Fruit fly (Drosophila melanogaster) whole organism, embryonic: ENCODE measurements around the gene c12.2.

Experiments used
- ATbp ChIP-seq: fragments of 200-800 bp; sonication (Bioruptor generic); optimal IDR thresholded peaks from 2 replicates; lab custom pipeline; 2017; ENCODE audit warnings: missing biosample characterization, mild to moderate bottlenecking, missing genetic modification characterization, missing genetic modification reagents
- Adf1 ChIP-seq: fragments of 200-800 bp; sonication (Bioruptor generic); IDR thresholded peaks from 2 replicates; pipeline ENCODE4 v1.3.6; 2022; ENCODE audit warnings: missing biosample characterization, missing genetic modification characterization
- CG10565 ChIP-seq: fragments of 200-800 bp; sonication (Bioruptor generic); optimal IDR thresholded peaks from 3 replicates; lab custom pipeline; 2016; ENCODE audit warnings: missing biosample characterization, mild to moderate bottlenecking, missing genetic modification characterization
- CG11398 ChIP-seq: fragments of 200-800 bp; sonication (Bioruptor generic); optimal IDR thresholded peaks from 2 replicates; lab custom pipeline; 2016; ENCODE audit warnings: missing biosample characterization, missing genetic modification characterization
- CG12104 ChIP-seq: fragments of 200-800 bp; sonication (Bioruptor generic); optimal IDR thresholded peaks from 3 replicates; lab custom pipeline; 2016; ENCODE audit warnings: missing biosample characterization, missing genetic modification characterization
- CG12391 ChIP-seq: fragments of 200-800 bp; sonication (Bioruptor generic); optimal IDR thresholded peaks from 3 replicates; lab custom pipeline; 2018; ENCODE audit warnings: missing biosample characterization, mild to moderate bottlenecking, missing genetic modification characterization, moderate library complexity
- CG14710 ChIP-seq: fragments of 200-800 bp; sonication (Bioruptor generic); optimal IDR thresholded peaks from 3 replicates; lab custom pipeline; 2019; ENCODE audit warnings: missing biosample characterization, mild to moderate bottlenecking, missing genetic modification characterization, moderate library complexity
- CG1529 ChIP-seq: fragments of 200-800 bp; sonication (Bioruptor generic); optimal IDR thresholded peaks from 3 replicates; lab custom pipeline; 2018; ENCODE audit warnings: missing biosample characterization, missing genetic modification characterization
- CG1647 ChIP-seq: fragments of 200-800 bp; sonication (Bioruptor generic); optimal IDR thresholded peaks from 3 replicates; lab custom pipeline; 2016; ENCODE audit warnings: missing biosample characterization, missing genetic modification characterization
- CG17328 ChIP-seq: fragments of 200-800 bp; sonication (Bioruptor generic); IDR thresholded peaks from 2 replicates; pipeline ENCODE4 v1.3.6; 2022; ENCODE audit warnings: missing biosample characterization, missing genetic modification characterization
- CG17385 ChIP-seq: fragments of 200-800 bp; sonication (Bioruptor generic); optimal IDR thresholded peaks from 3 replicates; lab custom pipeline; 2018; ENCODE audit warnings: missing biosample characterization, mild to moderate bottlenecking, missing genetic modification characterization
- CG1792 ChIP-seq: fragments of 200-800 bp; sonication (Bioruptor generic); optimal IDR thresholded peaks from 2 replicates; lab custom pipeline; 2016; ENCODE audit warnings: missing biosample characterization, missing genetic modification characterization
- CG1832 ChIP-seq: fragments of 200-800 bp; sonication (Bioruptor generic); optimal IDR thresholded peaks from 2 replicates; lab custom pipeline; 2017; ENCODE audit warnings: missing biosample characterization, mild to moderate bottlenecking, missing genetic modification characterization, inconsistent platforms
- CG2199 ChIP-seq: fragments of 200-800 bp; sonication (Bioruptor generic); IDR thresholded peaks from 3 replicates; pipeline ENCODE4 v1.3.6; 2022; ENCODE audit warnings: missing biosample characterization, missing genetic modification characterization
- CG3281 ChIP-seq: fragments of 200-800 bp; sonication (Bioruptor generic); optimal IDR thresholded peaks from 3 replicates; lab custom pipeline; 2017; ENCODE audit warnings: missing biosample characterization, mild to moderate bottlenecking, missing genetic modification characterization
- CG33557 ChIP-seq: fragments of 200-800 bp; sonication (Bioruptor generic); optimal IDR thresholded peaks from 2 replicates; lab custom pipeline; 2019; ENCODE audit warnings: missing biosample characterization, mild to moderate bottlenecking, missing genetic modification characterization, moderate library complexity
- CG34422 ChIP-seq: fragments of 200-800 bp; sonication (Bioruptor generic); IDR thresholded peaks from 3 replicates; pipeline ENCODE4 v1.3.6; 2022; ENCODE audit warnings: missing biosample characterization, missing genetic modification characterization
- CG4282 ChIP-seq: fragments of 200-800 bp; sonication (Bioruptor generic); optimal IDR thresholded peaks from 2 replicates; lab custom pipeline; 2016; ENCODE audit warnings: missing biosample characterization, missing genetic modification characterization
- CG4360 ChIP-seq: fragments of 200-800 bp; sonication (Bioruptor generic); IDR thresholded peaks from 2 replicates; pipeline ENCODE4 v1.3.6; 2022; ENCODE audit warnings: missing biosample characterization, missing genetic modification characterization
- CG6813 ChIP-seq: fragments of 200-800 bp; sonication (Bioruptor generic); optimal IDR thresholded peaks from 2 replicates; lab custom pipeline; 2017; ENCODE audit warnings: missing biosample characterization, missing genetic modification characterization, mild to moderate bottlenecking, moderate library complexity, missing genetic modification reagents
- CG7556 ChIP-seq: fragments of 200-800 bp; sonication (Bioruptor generic); optimal IDR thresholded peaks from 2 replicates; lab custom pipeline; 2017; ENCODE audit warnings: missing biosample characterization, mild to moderate bottlenecking, missing genetic modification characterization
- CG7839 ChIP-seq: fragments of 200-800 bp; sonication (Bioruptor generic); optimal IDR thresholded peaks from 3 replicates; lab custom pipeline; 2018; ENCODE audit warnings: missing biosample characterization, mild to moderate bottlenecking, missing genetic modification characterization, moderate library complexity
- CG8388 ChIP-seq: fragments of 200-800 bp; sonication (Bioruptor generic); optimal IDR thresholded peaks from 2 replicates; lab custom pipeline; 2019; ENCODE audit warnings: missing biosample characterization, mild to moderate bottlenecking, missing genetic modification characterization, moderate library complexity
- CG9215 ChIP-seq: fragments of 200-800 bp; sonication (Bioruptor generic); IDR thresholded peaks from 2 replicates; pipeline ENCODE4 v1.3.6; 2022; ENCODE audit warnings: missing biosample characterization, missing genetic modification characterization
- CG9876 ChIP-seq: fragments of 200-800 bp; sonication (Bioruptor generic); optimal IDR thresholded peaks from 2 replicates; lab custom pipeline; 2016; ENCODE audit warnings: missing biosample characterization, missing genetic modification characterization
- Doc2 ChIP-seq: fragments of 200-800 bp; sonication (Bioruptor generic); IDR thresholded peaks from 2 replicates; pipeline ENCODE4 v1.3.6; 2022; ENCODE audit warnings: missing biosample characterization, missing genetic modification characterization
- Drgx ChIP-seq: fragments of 200-800 bp; sonication (Bioruptor generic); IDR thresholded peaks from 2 replicates; pipeline ENCODE4 v1.3.6; 2022; ENCODE audit warnings: missing biosample characterization, missing genetic modification characterization
- Gug ChIP-seq: fragments of 200-800 bp; sonication (Bioruptor generic); IDR thresholded peaks from 4 replicates; pipeline ENCODE4 v1.3.6; 2022; ENCODE audit warnings: missing biosample characterization, missing genetic modification characterization
- H2.0 ChIP-seq: fragments of 200-800 bp; sonication (Bioruptor generic); IDR thresholded peaks from 2 replicates; pipeline ENCODE4 v1.3.6; 2022; ENCODE audit warnings: missing biosample characterization, missing genetic modification characterization
- NfI ChIP-seq: fragments of 200-800 bp; sonication (Bioruptor generic); optimal IDR thresholded peaks from 3 replicates; lab custom pipeline; 2018; ENCODE audit warnings: missing biosample characterization, mild to moderate bottlenecking, missing genetic modification characterization, moderate library complexity
- Oaz ChIP-seq: fragments of 200-800 bp; sonication (Bioruptor generic); IDR thresholded peaks from 2 replicates; pipeline ENCODE4 v1.3.6; 2022; ENCODE audit warnings: missing biosample characterization, missing genetic modification characterization
- Six4 ChIP-seq: fragments of 200-800 bp; sonication (Bioruptor generic); optimal IDR thresholded peaks from 2 replicates; lab custom pipeline; 2016; ENCODE audit warnings: missing biosample characterization, missing genetic modification characterization
- Spps ChIP-seq: fragments of 200-800 bp; sonication (Bioruptor generic); optimal IDR thresholded peaks from 2 replicates; lab custom pipeline; 2018; ENCODE audit warnings: missing biosample characterization, mild to moderate bottlenecking, missing genetic modification characterization
- amos ChIP-seq: fragments of 200-800 bp; sonication (Bioruptor generic); IDR thresholded peaks from 2 replicates; pipeline ENCODE4 v1.3.6; 2022; ENCODE audit warnings: missing biosample characterization, missing genetic modification characterization; ENCODE audit not compliant: partially characterized antibody
- btn ChIP-seq: fragments of 200-800 bp; sonication (Bioruptor generic); optimal IDR thresholded peaks from 2 replicates; lab custom pipeline; 2016; ENCODE audit warnings: missing biosample characterization, missing genetic modification characterization
- crol ChIP-seq: fragments of 200-800 bp; sonication (Bioruptor generic); IDR thresholded peaks from 2 replicates; pipeline ENCODE4 v1.3.6; 2022; ENCODE audit warnings: missing biosample characterization, missing genetic modification characterization
- dimm ChIP-seq: fragments of 200-800 bp; sonication (Bioruptor generic); IDR thresholded peaks from 2 replicates; pipeline ENCODE4 v1.3.6; 2022; ENCODE audit warnings: missing biosample characterization, missing genetic modification characterization
- dysf ChIP-seq: fragments of 200-800 bp; sonication (Bioruptor generic); IDR thresholded peaks from 3 replicates; pipeline ENCODE4 v1.3.6; 2022; ENCODE audit warnings: missing biosample characterization, missing genetic modification characterization
- fd64A ChIP-seq: fragments of 200-800 bp; sonication (Bioruptor generic); optimal IDR thresholded peaks from 3 replicates; lab custom pipeline; 2018; ENCODE audit warnings: missing biosample characterization, mild to moderate bottlenecking, missing genetic modification characterization
- lmd ChIP-seq: fragments of 200-800 bp; sonication (Bioruptor generic); IDR thresholded peaks from 2 replicates; pipeline ENCODE4 v1.3.6; 2022; ENCODE audit warnings: missing biosample characterization, missing genetic modification characterization
- oc ChIP-seq: fragments of 200-800 bp; sonication (Bioruptor generic); optimal IDR thresholded peaks from 2 replicates; lab custom pipeline; 2018; ENCODE audit warnings: missing biosample characterization, mild to moderate bottlenecking, missing genetic modification characterization, moderate library complexity
- pum ChIP-seq: fragments of 200-800 bp; sonication (Bioruptor generic); optimal IDR thresholded peaks from 2 replicates; lab custom pipeline; 2016; ENCODE audit warnings: missing biosample characterization, missing genetic modification characterization
- pzg ChIP-seq: fragments of 200-800 bp; sonication (Bioruptor generic); optimal IDR thresholded peaks from 3 replicates; lab custom pipeline; 2018; ENCODE audit warnings: missing biosample characterization, mild to moderate bottlenecking, missing genetic modification characterization, moderate library complexity
- shn ChIP-seq: fragments of 200-800 bp; sonication (Bioruptor generic); optimal IDR thresholded peaks from 3 replicates; lab custom pipeline; 2016; ENCODE audit warnings: missing biosample characterization, missing genetic modification characterization
- yki ChIP-seq: fragments of >200 bp; optimal IDR thresholded peaks from 3 replicates; lab custom pipeline; 2018

The c12.2 gene

DNA sequence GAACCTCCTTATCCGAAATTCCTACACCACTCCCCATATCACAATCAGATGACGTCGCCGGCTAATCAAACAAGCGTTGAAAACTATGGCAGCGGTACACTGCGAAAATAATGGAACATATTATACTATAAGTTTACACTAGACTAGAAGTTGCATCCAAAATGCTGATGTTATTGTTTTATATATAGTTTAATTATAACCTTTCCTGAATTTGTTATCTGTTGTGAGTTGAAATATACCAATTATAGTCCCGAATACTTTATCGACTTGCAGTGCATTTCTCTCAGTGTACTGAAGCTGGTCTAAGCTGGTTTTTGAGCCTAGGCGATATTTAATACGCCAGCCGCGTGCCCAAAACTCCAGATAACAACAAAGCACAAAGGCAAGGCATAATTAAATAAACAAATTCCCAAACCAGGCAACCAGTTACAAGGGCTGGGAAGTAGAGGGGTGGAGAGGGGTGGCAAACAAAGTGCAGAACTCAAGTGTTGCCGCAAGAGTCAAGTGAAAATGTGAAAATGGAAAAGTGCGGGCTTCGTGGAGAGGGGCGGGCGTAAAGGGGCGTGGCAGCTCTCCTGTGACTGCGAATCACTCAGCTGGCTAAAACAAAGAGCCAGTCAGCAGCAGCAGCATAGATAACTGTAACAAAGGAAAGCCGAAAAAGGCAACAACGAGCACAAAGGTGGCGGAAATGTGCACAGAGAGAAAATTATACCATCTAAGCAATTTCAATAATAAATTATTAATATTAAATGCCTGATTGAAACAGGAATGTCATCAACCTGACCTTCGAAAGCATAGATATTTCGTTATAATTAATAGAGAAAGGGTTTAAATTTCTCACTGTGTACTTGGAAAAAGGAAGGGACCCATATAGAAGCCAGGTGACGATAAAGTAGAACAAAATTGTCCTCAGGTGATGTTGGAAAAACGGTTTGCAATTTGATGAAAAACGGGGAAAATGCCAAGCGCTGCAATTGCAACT lies 33.2 kb downstream of the c12.2 start (continued):
- TF ChIP-seq CG14710 (tag; lab: Kevin White, UChicago) (peak; percentile 60), Oaz (GFP tag; lab: Robert Waterston, UW) (peak; percentile 69), Doc2 (GFP tag; lab: Robert Waterston, UW) (no peak), H2.0 (peak; percentile 67), yki (lab: Kevin White, UChicago) (no peak), CG6813 (GFP tag; lab: Kevin White, UChicago) (peak; percentile 80), dimm (GFP tag; lab: Robert Waterston, UW) (no peak), btn (GFP tag; lab: Kevin White, UChicago) (peak; percentile 26), CG8388 (GFP tag; lab: Kevin White, UChicago) (peak; percentile 78), CG1792 (GFP tag; lab: Kevin White, UChicago) (peak; percentile 65)

DNA sequence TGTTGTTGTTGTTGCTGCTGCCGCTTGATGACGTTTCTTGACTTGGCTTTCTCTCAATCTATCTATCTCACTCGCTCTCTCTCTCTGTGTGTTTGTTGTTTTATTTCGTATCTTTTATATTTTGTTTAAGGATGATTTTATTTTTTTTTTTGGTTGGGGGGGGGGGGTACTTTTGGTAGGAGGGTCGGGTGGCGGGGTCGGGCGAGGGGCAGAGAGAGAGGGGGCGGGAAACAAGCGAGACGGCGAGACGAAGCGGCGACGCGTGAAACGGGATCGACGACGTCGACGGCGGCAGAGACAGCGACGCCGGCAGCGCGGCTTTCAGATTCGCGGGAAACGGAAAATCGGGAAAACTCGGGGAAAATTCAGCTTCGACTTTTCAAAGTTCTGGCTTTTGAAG lies 35.6 kb downstream of the c12.2 start:
- TF ChIP-seq CG11398 (GFP tag; lab: Kevin White, UChicago) (no peak), CG1832 (GFP tag; lab: Kevin White, UChicago) (peak; percentile 41), CG4360 (GFP tag; lab: Robert Waterston, UW) (peak; percentile 1; the same call in 1 of the 2 replicates), CG12104 (no peak), Adf1 (GFP tag; lab: Robert Waterston, UW) (peak; percentile 73), CG9876 (no peak), crol (GFP tag; lab: Robert Waterston, UW) (peak; percentile 92)

DNA sequence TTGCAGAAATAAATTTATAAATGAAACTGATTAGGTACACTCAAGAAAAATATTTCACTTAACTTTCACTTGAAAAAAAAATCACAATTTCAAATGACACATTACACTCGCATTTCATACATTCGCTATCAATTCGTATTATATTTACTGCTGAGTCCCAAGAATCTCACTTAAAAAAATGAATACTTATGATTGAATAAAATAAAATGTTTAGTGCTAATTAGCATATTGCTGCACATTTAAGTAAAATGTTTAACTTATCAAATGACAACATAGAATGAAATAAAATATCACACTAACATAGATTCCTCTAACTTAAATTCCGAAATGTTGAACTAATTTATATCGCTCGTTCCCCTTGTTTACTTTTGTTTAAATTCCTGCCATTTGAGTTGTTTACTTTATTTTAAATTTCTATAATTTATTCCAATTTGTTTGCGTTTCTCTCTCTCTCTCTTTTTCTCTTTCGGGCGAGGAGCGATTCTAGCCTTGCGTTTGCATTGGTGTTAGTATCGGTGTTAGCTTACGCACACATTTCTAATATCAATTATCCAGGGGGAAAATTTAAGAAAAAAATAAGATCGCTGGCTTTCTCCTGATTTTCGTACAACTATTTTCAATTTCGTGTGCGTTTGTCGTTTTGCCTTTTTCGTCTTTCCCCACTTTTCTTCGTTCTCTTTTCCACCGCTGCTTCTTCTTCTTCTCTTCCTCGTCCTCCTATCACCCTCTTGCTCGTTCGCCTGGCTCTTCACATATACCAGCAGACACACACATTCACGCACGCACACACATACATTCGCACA lies 36.2 kb downstream of the c12.2 start:
- TF ChIP-seq shn (GFP tag; lab: Kevin White, UChicago) (no peak), lmd (GFP tag; lab: Robert Waterston, UW) (no peak), ATbp (GFP tag; lab: Kevin White, UChicago) (peak; percentile 9), CG1647 (GFP tag; lab: Kevin White, UChicago) (no peak), CG10565 (GFP tag; lab: Kevin White, UChicago) (no peak), Drgx (peak; percentile 24; the same call in 1 of the 2 replicates), crol (GFP tag; lab: Robert Waterston, UW) (peak; percentile 82), CG17385 (GFP tag; lab: Kevin White, UChicago) (peak; percentile 96), oc (tag; lab: Kevin White, UChicago) (no peak), CG12391 (no peak), CG3281 (GFP tag; lab: Kevin White, UChicago) (no peak), NfI (no peak), pum (GFP tag; lab: Kevin White, UChicago) (no peak), CG1832 (GFP tag; lab: Kevin White, UChicago) (peak; percentile 50), pzg (GFP tag; lab: Kevin White, UChicago) (no peak), CG9215 (GFP tag; lab: Robert Waterston, UW) (no peak), CG7556 (GFP tag; lab: Kevin White, UChicago) (no peak), Six4 (GFP tag; lab: Kevin White, UChicago) (no peak), CG4282 (GFP tag; lab: Kevin White, UChicago) (no peak), CG7839 (tag; lab: Kevin White, UChicago) (no peak), CG17328 (no peak), CG1529 (GFP tag; lab: Kevin White, UChicago) (no peak), amos (GFP tag; lab: Robert Waterston, UW) (no peak), Gug (GFP tag; lab: Robert Waterston, UW) (no peak), CG34422 (GFP tag; lab: Robert Waterston, UW) (0 out of 3 replicates have a peak, but pooled peaks have one; percentile 27), Spps (tag; lab: Kevin White, UChicago) (no peak), CG33557 (GFP tag; lab: Kevin White, UChicago) (no peak), dysf (GFP tag; lab: Robert Waterston, UW) (no peak), CG2199 (GFP tag; lab: Robert Waterston, UW) (0 out of 3 replicates have a peak, but pooled peaks have one; percentile 28), fd64A (GFP tag; lab: Kevin White, UChicago) (no peak)
